Fruit fly (Drosophila melanogaster) whole organism, embryonic: ENCODE results near the gene Pa1.

Experiments used
- Ada2b ChIP-seq: fragments of 200-800 bp; sonication (Bioruptor generic); IDR thresholded peaks from 2 replicates; pipeline ENCODE4 v1.3.6; 2022; ENCODE audit warnings: missing biosample characterization, missing genetic modification characterization
- C15 ChIP-seq: fragments of 200-800 bp; sonication (Bioruptor generic); IDR thresholded peaks from 3 replicates; pipeline ENCODE4 v1.3.6; 2022; ENCODE audit warnings: missing biosample characterization, missing genetic modification characterization
- CG10321 ChIP-seq: fragments of 200-800 bp; sonication (Bioruptor generic); IDR thresholded peaks from 2 replicates; pipeline ENCODE4 v1.3.6; 2022; ENCODE audit warnings: missing biosample characterization, missing genetic modification characterization
- CG10366 ChIP-seq: fragments of 200-800 bp; sonication (Bioruptor generic); IDR thresholded peaks from 2 replicates; pipeline ENCODE4 v1.3.6; 2022; ENCODE audit warnings: missing biosample characterization, missing genetic modification characterization
- CG10431 ChIP-seq: fragments of 200-800 bp; sonication (Bioruptor generic); optimal IDR thresholded peaks from 3 replicates; lab custom pipeline; 2018; ENCODE audit warnings: missing biosample characterization, mild to moderate bottlenecking, missing genetic modification characterization
- CG10543 ChIP-seq: fragments of 200-800 bp; sonication (Bioruptor generic); optimal IDR thresholded peaks from 3 replicates; lab custom pipeline; 2017; ENCODE audit warnings: missing biosample characterization, mild to moderate bottlenecking, missing genetic modification characterization, moderate library complexity
- CG10654 ChIP-seq: fragments of 200-800 bp; sonication (Bioruptor generic); optimal IDR thresholded peaks from 2 replicates; lab custom pipeline; 2016; ENCODE audit warnings: missing biosample characterization, missing genetic modification characterization
- CG11398 ChIP-seq: fragments of 200-800 bp; sonication (Bioruptor generic); optimal IDR thresholded peaks from 2 replicates; lab custom pipeline; 2016; ENCODE audit warnings: missing biosample characterization, missing genetic modification characterization
- CG11504 ChIP-seq: fragments of 200-800 bp; sonication (Bioruptor generic); optimal IDR thresholded peaks from 3 replicates; lab custom pipeline; 2019; ENCODE audit warnings: missing biosample characterization, mild to moderate bottlenecking, missing genetic modification characterization, moderate library complexity
- CG11695 ChIP-seq: fragments of 200-800 bp; sonication (Bioruptor generic); IDR thresholded peaks from 3 replicates; pipeline ENCODE4 v1.3.6; 2022; ENCODE audit warnings: missing biosample characterization, missing genetic modification characterization
- CG12155 ChIP-seq: fragments of 200-800 bp; sonication (Bioruptor generic); optimal IDR thresholded peaks from 3 replicates; lab custom pipeline; 2016; ENCODE audit warnings: missing biosample characterization, missing genetic modification characterization
- CG1233 ChIP-seq: fragments of 200-800 bp; sonication (Bioruptor generic); optimal IDR thresholded peaks from 4 replicates; lab custom pipeline; 2018; ENCODE audit warnings: missing biosample characterization, mild to moderate bottlenecking, missing genetic modification characterization
- CG14667 ChIP-seq: fragments of 200-800 bp; sonication (Bioruptor generic); IDR thresholded peaks from 2 replicates; pipeline ENCODE4 v1.3.6; 2022; ENCODE audit warnings: missing biosample characterization, missing genetic modification characterization
- CG15696 ChIP-seq: fragments of 200-800 bp; sonication (Bioruptor generic); optimal IDR thresholded peaks from 2 replicates; lab custom pipeline; 2019; ENCODE audit warnings: missing biosample characterization, mild to moderate bottlenecking, missing genetic modification characterization, moderate library complexity
- CG1792 ChIP-seq: fragments of 200-800 bp; sonication (Bioruptor generic); optimal IDR thresholded peaks from 2 replicates; lab custom pipeline; 2016; ENCODE audit warnings: missing biosample characterization, missing genetic modification characterization
- CG18476 ChIP-seq: fragments of 200-800 bp; sonication (Bioruptor generic); optimal IDR thresholded peaks from 2 replicates; lab custom pipeline; 2016; ENCODE audit warnings: missing biosample characterization, mild to moderate bottlenecking, missing genetic modification characterization
- CG2129 ChIP-seq: fragments of 200-800 bp; sonication (Bioruptor generic); IDR thresholded peaks from 2 replicates; pipeline ENCODE4 v1.3.6; 2022; ENCODE audit warnings: missing biosample characterization, missing genetic modification characterization; ENCODE audit not compliant: partially characterized antibody
- CG32772 ChIP-seq: fragments of 200-800 bp; sonication (Bioruptor generic); IDR thresholded peaks from 2 replicates; pipeline ENCODE4 v1.3.6; 2022; ENCODE audit warnings: missing biosample characterization, missing genetic modification characterization
- CG33557 ChIP-seq: fragments of 200-800 bp; sonication (Bioruptor generic); optimal IDR thresholded peaks from 2 replicates; lab custom pipeline; 2019; ENCODE audit warnings: missing biosample characterization, mild to moderate bottlenecking, missing genetic modification characterization, moderate library complexity
- CG5953 ChIP-seq: fragments of 200-800 bp; sonication (Bioruptor generic); IDR thresholded peaks from 2 replicates; pipeline ENCODE4 v1.3.6; 2022; ENCODE audit warnings: missing biosample characterization, missing genetic modification characterization
- CG8290 ChIP-seq, 3 experiments: fragments of 200-800 bp; sonication (Bioruptor generic); optimal IDR thresholded peaks; 2 replicates each; lab custom pipeline; 2016 to 2019; ENCODE audit warnings: missing biosample characterization in 3 of 3, missing genetic modification characterization in 3 of 3, mild to moderate bottlenecking in 2 of 3, moderate library complexity in 1 of 3
- CG8388 ChIP-seq: fragments of 200-800 bp; sonication (Bioruptor generic); optimal IDR thresholded peaks from 2 replicates; lab custom pipeline; 2019; ENCODE audit warnings: missing biosample characterization, mild to moderate bottlenecking, missing genetic modification characterization, moderate library complexity
- CTCF ChIP-seq: fragments of 200-800 bp; sonication (Bioruptor generic); optimal IDR thresholded peaks from 2 replicates; lab custom pipeline; 2017; ENCODE audit warnings: missing biosample characterization, mild to moderate bottlenecking, missing genetic modification characterization, moderate library complexity
- Drgx ChIP-seq: fragments of 200-800 bp; sonication (Bioruptor generic); IDR thresholded peaks from 2 replicates; pipeline ENCODE4 v1.3.6; 2022; ENCODE audit warnings: missing biosample characterization, missing genetic modification characterization
- HLH3B ChIP-seq: fragments of 200-800 bp; sonication (Bioruptor generic); IDR thresholded peaks from 2 replicates; pipeline ENCODE4 v1.3.6; 2022; ENCODE audit warnings: missing biosample characterization, missing genetic modification characterization
- Hr3 ChIP-seq: fragments of 200-800 bp; sonication (Bioruptor generic); optimal IDR thresholded peaks from 3 replicates; lab custom pipeline; 2016; ENCODE audit warnings: missing biosample characterization, missing genetic modification characterization
- Hr51 ChIP-seq, 2 experiments: fragments of 200-800 bp; sonication (Bioruptor generic); optimal IDR thresholded peaks; 2 replicates in 1 of 2; 3 replicates in 1 of 2; lab custom pipeline; 2016 to 2018; ENCODE audit warnings: missing biosample characterization in 2 of 2, missing genetic modification characterization in 2 of 2, mild to moderate bottlenecking in 1 of 2, moderate library complexity in 1 of 2
- Ravus ChIP-seq: fragments of 200-800 bp; sonication (Bioruptor generic); IDR thresholded peaks from 2 replicates; pipeline ENCODE4 v1.3.6; 2022; ENCODE audit warnings: missing biosample characterization, missing genetic modification characterization
- Sox100B ChIP-seq: fragments of 200-800 bp; sonication (Bioruptor generic); optimal IDR thresholded peaks from 3 replicates; lab custom pipeline; 2018; ENCODE audit warnings: missing biosample characterization, mild to moderate bottlenecking, missing genetic modification characterization
- Spps ChIP-seq: fragments of 200-800 bp; sonication (Bioruptor generic); optimal IDR thresholded peaks from 2 replicates; lab custom pipeline; 2018; ENCODE audit warnings: missing biosample characterization, mild to moderate bottlenecking, missing genetic modification characterization
- Ssrp ChIP-seq: fragments of 200-800 bp; sonication (Bioruptor generic); optimal IDR thresholded peaks from 2 replicates; lab custom pipeline; 2018; ENCODE audit warnings: missing biosample characterization, mild to moderate bottlenecking, missing genetic modification characterization, moderate library complexity
- Taf1 ChIP-seq: fragments of 200-800 bp; sonication (Bioruptor generic); IDR thresholded peaks from 2 replicates; pipeline ENCODE4 v1.3.6; 2022; ENCODE audit warnings: missing biosample characterization, missing genetic modification characterization
- Xrp1 ChIP-seq: fragments of 200-800 bp; sonication (Bioruptor generic); IDR thresholded peaks from 2 replicates; pipeline ENCODE4 v1.3.6; 2022; ENCODE audit warnings: missing biosample characterization, missing genetic modification characterization
- YL-1 ChIP-seq: fragments of 200-800 bp; sonication (Bioruptor generic); optimal IDR thresholded peaks from 3 replicates; lab custom pipeline; 2017; ENCODE audit warnings: missing biosample characterization, mild to moderate bottlenecking, missing genetic modification characterization
- ap ChIP-seq: fragments of 200-800 bp; sonication (Bioruptor generic); IDR thresholded peaks from 2 replicates; pipeline ENCODE4 v1.3.6; 2022; ENCODE audit warnings: missing biosample characterization, missing genetic modification characterization
- bab2 ChIP-seq: fragments of 200-800 bp; sonication (Bioruptor generic); optimal IDR thresholded peaks from 2 replicates; lab custom pipeline; 2016; ENCODE audit warnings: missing biosample characterization, missing genetic modification characterization
- bowl ChIP-seq: fragments of 200-800 bp; sonication (Bioruptor generic); IDR thresholded peaks from 2 replicates; pipeline ENCODE4 v1.3.6; 2022; ENCODE audit warnings: missing biosample characterization, missing genetic modification characterization
- chinmo ChIP-seq: fragments of 200-800 bp; sonication (Bioruptor generic); IDR thresholded peaks from 4 replicates; pipeline ENCODE4 v1.3.6; 2022; ENCODE audit warnings: missing biosample characterization, missing genetic modification characterization; ENCODE audit not compliant: partially characterized antibody
- fd102C ChIP-seq: fragments of 200-800 bp; sonication (Bioruptor generic); optimal IDR thresholded peaks from 2 replicates; lab custom pipeline; 2018; ENCODE audit warnings: missing biosample characterization, mild to moderate bottlenecking, missing genetic modification characterization, moderate library complexity
- fd64A ChIP-seq: fragments of 200-800 bp; sonication (Bioruptor generic); optimal IDR thresholded peaks from 3 replicates; lab custom pipeline; 2018; ENCODE audit warnings: missing biosample characterization, mild to moderate bottlenecking, missing genetic modification characterization
- fu2 ChIP-seq: fragments of 200-800 bp; sonication (Bioruptor generic); optimal IDR thresholded peaks from 2 replicates; lab custom pipeline; 2016; ENCODE audit warnings: missing biosample characterization, missing genetic modification characterization
- gsb-n ChIP-seq: fragments of 200-800 bp; sonication (Bioruptor generic); optimal IDR thresholded peaks from 3 replicates; lab custom pipeline; 2018; ENCODE audit warnings: missing biosample characterization, mild to moderate bottlenecking, missing genetic modification characterization
- ham ChIP-seq: fragments of 200-800 bp; sonication (Bioruptor generic); IDR thresholded peaks from 2 replicates; pipeline ENCODE4 v1.3.6; 2022; ENCODE audit warnings: missing biosample characterization, missing genetic modification characterization
- maf-S ChIP-seq: fragments of 200-800 bp; sonication (Bioruptor generic); optimal IDR thresholded peaks from 2 replicates; lab custom pipeline; 2016; ENCODE audit warnings: missing biosample characterization, missing genetic modification characterization
- peb ChIP-seq: fragments of 200-800 bp; sonication (Bioruptor generic); IDR thresholded peaks from 2 replicates; pipeline ENCODE4 v1.3.6; 2022; ENCODE audit warnings: missing biosample characterization, missing genetic modification characterization
- row ChIP-seq: fragments of 200-800 bp; sonication (Bioruptor generic); IDR thresholded peaks from 3 replicates; pipeline ENCODE4 v1.3.6; 2022; ENCODE audit warnings: missing biosample characterization, missing genetic modification characterization
- salm ChIP-seq: fragments of 200-800 bp; sonication (Bioruptor generic); optimal IDR thresholded peaks from 2 replicates; lab custom pipeline; 2018; ENCODE audit warnings: missing biosample characterization, mild to moderate bottlenecking, missing genetic modification characterization
- slou ChIP-seq: fragments of 200-800 bp; sonication (Bioruptor generic); optimal IDR thresholded peaks from 3 replicates; lab custom pipeline; 2016; ENCODE audit warnings: missing biosample characterization, missing genetic modification characterization
- tgo ChIP-seq: fragments of 200-800 bp; sonication (Bioruptor generic); IDR thresholded peaks from 3 replicates; pipeline ENCODE4 v1.3.6; 2022; ENCODE audit warnings: missing biosample characterization, missing genetic modification characterization
- zen2 ChIP-seq: fragments of 200-800 bp; sonication (Bioruptor generic); IDR thresholded peaks from 3 replicates; pipeline ENCODE4 v1.3.6; 2022; ENCODE audit warnings: missing biosample characterization, missing genetic modification characterization; ENCODE audit not compliant: partially characterized antibody
- zf30C ChIP-seq: fragments of 200-800 bp; sonication (Bioruptor generic); optimal IDR thresholded peaks from 3 replicates; lab custom pipeline; 2018; ENCODE audit warnings: missing biosample characterization, mild to moderate bottlenecking, missing genetic modification characterization

The Pa1 gene

dm6 chrX:11367783-11368509 is 8.9 kb downstream of the Pa1 start, which contains the start of the genes hop and Tim8 (continued):
- TF ChIP-seq CG10543 (GFP tag; lab: Kevin White, UChicago) (no peak), CG10366 (no peak), CG18476 (no peak), Xrp1 (GFP tag; lab: Robert Waterston, UW) (no peak), CG11504 (no peak), CG11695 (GFP tag; lab: Robert Waterston, UW) (no peak), Ssrp (tag; lab: Kevin White, UChicago) (no peak), Hr3 (GFP tag; lab: Kevin White, UChicago) (no peak), CG32772 (no peak), CG11398 (GFP tag; lab: Kevin White, UChicago) (no peak), Spps (no peak), Ravus (no peak), ap (GFP tag; lab: Robert Waterston, UW) (no peak), CG5953 (GFP tag; lab: Robert Waterston, UW) (no peak), CG8388 (GFP tag; lab: Kevin White, UChicago) (no peak), Sox100B (GFP tag; lab: Kevin White, UChicago) (no peak), bowl (GFP tag; lab: Robert Waterston, UW) (no peak), Taf1 (GFP tag; lab: Robert Waterston, UW) (no peak), tgo (GFP tag; lab: Robert Waterston, UW) (no peak), slou (GFP tag; lab: Kevin White, UChicago) (no peak), Drgx (GFP tag; lab: Robert Waterston, UW) (no peak), ham (GFP tag; lab: Robert Waterston, UW) (no peak), CG1233 (GFP tag; lab: Kevin White, UChicago) (no peak), peb (GFP tag; lab: Robert Waterston, UW) (no peak), gsb-n (tag; lab: Kevin White, UChicago) (no peak), CTCF (GFP tag; lab: Kevin White, UChicago) (no peak), CG33557 (no peak), zen2 (GFP tag; lab: Robert Waterston, UW) (peak; percentile 77), fu2 (GFP tag; lab: Kevin White, UChicago) (no peak), CG2129 (GFP tag; lab: Robert Waterston, UW) (peak; percentile 65), YL-1 (GFP tag; lab: Kevin White, UChicago) (peak; percentile 32), row (GFP tag; lab: Robert Waterston, UW) (peak; percentile 53), CG1792 (GFP tag; lab: Kevin White, UChicago) (no peak), fd102C (GFP tag; lab: Kevin White, UChicago) (no peak), CG10321 (GFP tag; lab: Robert Waterston, UW) (no peak), salm (tag; lab: Kevin White, UChicago) (no peak), C15 (GFP tag; lab: Robert Waterston, UW) (no peak), CG10654 (GFP tag; lab: Kevin White, UChicago) (no peak), CG12155 (GFP tag; lab: Kevin White, UChicago) (no peak), CG10431 (GFP tag; lab: Kevin White, UChicago) (no peak), CG8290 (GFP tag; optimal IDR thresholded peaks at IDR 0.05; lab: Kevin White, UChicago) (no peak), CG8290 (tag; optimal IDR thresholded peaks at IDR 0.05; lab: Kevin White, UChicago) (no peak), chinmo (GFP tag; lab: Robert Waterston, UW) (peak; percentile 95), fd64A (no peak), Hr51 (GFP tag; optimal IDR thresholded peaks at IDR 0.05; lab: Kevin White, UChicago) (no peak), HLH3B (GFP tag; lab: Robert Waterston, UW) (no peak), Ada2b (GFP tag; lab: Robert Waterston, UW) (no peak), CG15696 (tag; lab: Kevin White, UChicago) (no peak), maf-S (GFP tag; lab: Kevin White, UChicago) (no peak), bab2 (GFP tag; lab: Kevin White, UChicago) (no peak), CG14667 (no peak), zf30C (GFP tag; lab: Kevin White, UChicago) (no peak)
